ENCODE assay signal across 6 worm cellular contexts in the genomic region with DNA sequence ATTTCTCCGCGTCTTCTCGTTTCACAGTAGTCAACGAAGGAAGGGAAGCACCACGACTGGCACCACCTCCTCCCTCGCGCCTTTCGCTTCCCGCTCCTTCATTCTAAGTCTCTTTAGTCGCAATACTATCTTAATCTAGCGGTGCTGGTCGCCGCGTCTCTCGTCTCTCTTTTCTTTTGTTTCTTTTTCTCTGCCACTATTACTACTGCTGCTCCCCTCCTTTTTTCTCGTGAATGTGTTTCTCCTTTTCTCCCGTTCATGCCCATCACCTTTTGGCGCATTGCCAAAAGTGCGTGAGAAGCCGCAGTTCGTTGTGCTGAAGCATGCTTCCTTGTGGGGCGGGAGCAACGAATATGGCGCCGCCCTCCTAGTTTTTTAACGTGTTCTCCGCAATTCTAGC.
TF ChIP-seq lines count a peak whose summit lies in the region.

No protein-coding gene starts in this region.

TF ChIP-seq in whole organism, L1 larva, 84 proteins besides CTCF, POLR2A, EP300 and RAD21 (continued from another document and continues in another):
- TF ChIP-seq lin-39 (tag; optimal IDR thresholded peaks at IDR 0.05; lab: Kevin White, UChicago), result no peak
- no peak for TF ChIP-seq hlh-4 (tag; optimal IDR thresholded peaks at IDR 0.05; lab: Kevin White, UChicago)
- peak; percentile 79 for TF ChIP-seq fkh-8 (tag; optimal IDR thresholded peaks at IDR 0.05; lab: Kevin White, UChicago)
- no peak for TF ChIP-seq aha-1 (tag; optimal IDR thresholded peaks at IDR 0.05; lab: Kevin White, UChicago)
- peak; percentile 67 for TF ChIP-seq swsn-7 (tag; optimal IDR thresholded peaks at IDR 0.05; lab: Kevin White, UChicago)
- TF ChIP-seq elt-3 (tag; optimal IDR thresholded peaks at IDR 0.05; lab: Kevin White, UChicago), result peak in 2 of 6 experiments; percentile 33 to 44
- peak; percentile 43 for TF ChIP-seq nhr-19 (GFP tag; conservative IDR thresholded peaks at IDR 0.05; lab: Robert Waterston, UW)
- peak in 1 of 2 experiments; percentile 67 for TF ChIP-seq mdl-1 (tag; optimal IDR thresholded peaks at IDR 0.05; lab: Kevin White, UChicago)
- TF ChIP-seq ztf-11 (tag; optimal IDR thresholded peaks at IDR 0.05; lab: Kevin White, UChicago), result no peak
- TF ChIP-seq lin-13 (GFP tag; optimal IDR thresholded peaks at IDR 0.05; lab: Kevin White, UChicago), result peak; percentile 63
- peak; percentile 35 for TF ChIP-seq elt-2 (tag; optimal IDR thresholded peaks at IDR 0.05; lab: Kevin White, UChicago)
- TF ChIP-seq ces-1 (GFP tag; optimal IDR thresholded peaks at IDR 0.05; lab: Kevin White, UChicago), result no peak
- no peak for TF ChIP-seq nhr-84 (tag; optimal IDR thresholded peaks at IDR 0.05; lab: Kevin White, UChicago)
- TF ChIP-seq jun-1 (tag; optimal IDR thresholded peaks at IDR 0.05; lab: Kevin White, UChicago), result peak; percentile 67
- peak; percentile 29 to 51 (median 32) for TF ChIP-seq dpl-1 (GFP tag; optimal IDR thresholded peaks at IDR 0.05; lab: Kevin White, UChicago)
- peak; percentile 50 for TF ChIP-seq tbx-2 (tag; optimal IDR thresholded peaks at IDR 0.05; lab: Kevin White, UChicago)
- TF ChIP-seq sup-37 (GFP tag; optimal IDR thresholded peaks at IDR 0.05; lab: Kevin White, UChicago), result no peak
- peak; percentile 21 for TF ChIP-seq ama-1 (optimal IDR thresholded peaks at IDR 0.05; lab: Kevin White, UChicago)
- TF ChIP-seq C34B4.2 (tag; optimal IDR thresholded peaks at IDR 0.05; lab: Kevin White, UChicago), result no peak
- no peak for TF ChIP-seq nhr-28 (tag; optimal IDR thresholded peaks at IDR 0.05; lab: Kevin White, UChicago)
- TF ChIP-seq C04F5.9 (tag; optimal IDR thresholded peaks at IDR 0.05; lab: Kevin White, UChicago), result peak; percentile 13

TF ChIP-seq in whole organism, L2 larva, 48 proteins besides CTCF, POLR2A, EP300 and RAD21 (continued from another document and continues in another):
- TF ChIP-seq nhr-10 (tag; optimal IDR thresholded peaks at IDR 0.05; lab: Kevin White, UChicago) (no peak), lin-39 (tag; optimal IDR thresholded peaks at IDR 0.05; lab: Kevin White, UChicago) (no peak), unc-62 (GFP tag; optimal IDR thresholded peaks at IDR 0.05; lab: Kevin White, UChicago) (no peak), nhr-6 (tag; optimal IDR thresholded peaks at IDR 0.05; lab: Kevin White, UChicago) (no peak), lsy-2 (tag; optimal IDR thresholded peaks at IDR 0.05; lab: Kevin White, UChicago) (peak; percentile 45 to 77), nhr-11 (tag; optimal IDR thresholded peaks at IDR 0.05; lab: Kevin White, UChicago) (no peak), nhr-129 (tag; optimal IDR thresholded peaks at IDR 0.05; lab: Kevin White, UChicago) (peak; percentile 78), C34F6.9 (tag; optimal IDR thresholded peaks at IDR 0.05; lab: Kevin White, UChicago) (peak; percentile 77), gmeb-1 (tag; optimal IDR thresholded peaks at IDR 0.05; lab: Kevin White, UChicago) (peak; percentile 47), dmd-4 (tag; optimal IDR thresholded peaks at IDR 0.05; lab: Kevin White, UChicago) (no peak), nhr-25 (tag; optimal IDR thresholded peaks at IDR 0.05; lab: Kevin White, UChicago) (peak; percentile 60), fos-1 (tag; optimal IDR thresholded peaks at IDR 0.05; lab: Kevin White, UChicago) (peak; percentile 92), R02D3.7 (tag; optimal IDR thresholded peaks at IDR 0.05; lab: Kevin White, UChicago) (no peak), mab-5 (tag; optimal IDR thresholded peaks at IDR 0.05; lab: Kevin White, UChicago) (peak; percentile 20), sem-4 (tag; optimal IDR thresholded peaks at IDR 0.05; lab: Kevin White, UChicago) (peak; percentile 44), ztf-4 (tag; optimal IDR thresholded peaks at IDR 0.05; lab: Kevin White, UChicago) (peak; percentile 61), nhr-237 (tag; optimal IDR thresholded peaks at IDR 0.05; lab: Kevin White, UChicago) (no peak), unc-39 (tag; optimal IDR thresholded peaks at IDR 0.05; lab: Kevin White, UChicago) (no peak), alr-1 (tag; optimal IDR thresholded peaks at IDR 0.05; lab: Kevin White, UChicago) (no peak), sma-3 (GFP tag; optimal IDR thresholded peaks at IDR 0.05; lab: Kevin White, UChicago) (peak; percentile 55), F13H6.1 (tag; optimal IDR thresholded peaks at IDR 0.05; lab: Kevin White, UChicago) (peak; percentile 86), lin-13 (GFP tag; optimal IDR thresholded peaks at IDR 0.05; lab: Kevin White, UChicago) (peak; percentile 39)

TF ChIP-seq in whole organism, L3 larva, 47 proteins besides CTCF, POLR2A, EP300 and RAD21 (continued from another document and continues in another):
- TF ChIP-seq snpc-4 (tag; optimal IDR thresholded peaks at IDR 0.05; lab: Kevin White, UChicago) (peak; percentile 72), egl-5 (tag; optimal IDR thresholded peaks at IDR 0.05; lab: Kevin White, UChicago) (no peak), ZK546.5 (tag; optimal IDR thresholded peaks at IDR 0.05; lab: Kevin White, UChicago) (no peak), ceh-28 (tag; optimal IDR thresholded peaks at IDR 0.05; lab: Kevin White, UChicago) (peak; percentile 42), nhr-28 (tag; optimal IDR thresholded peaks at IDR 0.05; lab: Kevin White, UChicago) (no peak), sea-2 (GFP tag; optimal IDR thresholded peaks at IDR 0.05; lab: Kevin White, UChicago) (no peak), eor-1 (tag; optimal IDR thresholded peaks at IDR 0.05; lab: Kevin White, UChicago) (no peak), mdl-1 (tag; optimal IDR thresholded peaks at IDR 0.05; lab: Kevin White, UChicago) (peak; percentile 62), aly-2 (tag; optimal IDR thresholded peaks at IDR 0.05; lab: Kevin White, UChicago) (no peak), skn-1 (tag; optimal IDR thresholded peaks at IDR 0.05; lab: Kevin White, UChicago) (peak; percentile 79), tbx-2 (tag; optimal IDR thresholded peaks at IDR 0.05; lab: Kevin White, UChicago) (peak; percentile 48), hmg-11 (tag; optimal IDR thresholded peaks at IDR 0.05; lab: Kevin White, UChicago) (peak; percentile 86), egl-27 (tag; optimal IDR thresholded peaks at IDR 0.05; lab: Kevin White, UChicago) (peak; percentile 59), nhr-77 (tag; optimal IDR thresholded peaks at IDR 0.05; lab: Kevin White, UChicago) (no peak), ceh-82 (tag; optimal IDR thresholded peaks at IDR 0.05; lab: Kevin White, UChicago) (no peak), nhr-67 (tag; optimal IDR thresholded peaks at IDR 0.05; lab: Kevin White, UChicago) (no peak), unc-39 (tag; optimal IDR thresholded peaks at IDR 0.05; lab: Kevin White, UChicago) (no peak), ceh-16 (tag; optimal IDR thresholded peaks at IDR 0.05; lab: Kevin White, UChicago) (no peak), fos-1 (tag; optimal IDR thresholded peaks at IDR 0.05; lab: Kevin White, UChicago) (peak; percentile 37), lsy-12 (tag; optimal IDR thresholded peaks at IDR 0.05; lab: Kevin White, UChicago) (peak; percentile 33), nhr-76 (tag; optimal IDR thresholded peaks at IDR 0.05; lab: Kevin White, UChicago) (no peak), lin-39 (tag; optimal IDR thresholded peaks at IDR 0.05; lab: Kevin White, UChicago) (peak; percentile 60), nhr-25 (tag; optimal IDR thresholded peaks at IDR 0.05; lab: Kevin White, UChicago) (peak; percentile 37)

TF ChIP-seq in whole organism, L4 larva, 104 proteins besides CTCF, POLR2A, EP300 and RAD21 (continued from another document and continues in another):
- TF ChIP-seq nhr-102 (tag; optimal IDR thresholded peaks at IDR 0.05; lab: Kevin White, UChicago) (peak; percentile 47), dpl-1 (GFP tag; optimal IDR thresholded peaks at IDR 0.05; lab: Kevin White, UChicago) (peak; percentile 46), arid-1 (GFP tag; conservative IDR thresholded peaks at IDR 0.05; lab: Robert Waterston, UW) (peak; percentile 23; the same call in 1 of the 2 replicates), pqm-1 (tag; optimal IDR thresholded peaks at IDR 0.05; lab: Kevin White, UChicago) (peak; percentile 68), lim-7 (GFP tag; IDR thresholded peaks at IDR 0.05; lab: Robert Waterston, UW) (no peak), tra-1 (GFP tag; IDR thresholded peaks at IDR 0.05; lab: Robert Waterston, UW) (peak; percentile 82), unc-130 (GFP tag; optimal IDR thresholded peaks at IDR 0.05; lab: Kevin White, UChicago) (no peak), fkh-10 (GFP tag; optimal IDR thresholded peaks at IDR 0.05; lab: Kevin White, UChicago) (peak; percentile 42), nhr-28 (tag; optimal IDR thresholded peaks at IDR 0.05; lab: Kevin White, UChicago) (peak; percentile 70), ceh-44 (GFP tag; IDR thresholded peaks at IDR 0.05; lab: Robert Waterston, UW) (no peak), F10B5.3 (tag; optimal IDR thresholded peaks at IDR 0.05; lab: Kevin White, UChicago) (peak; percentile 9), lsy-2 (tag; optimal IDR thresholded peaks at IDR 0.05; lab: Kevin White, UChicago) (peak; percentile 46 to 79), daf-8 (GFP tag; IDR thresholded peaks at IDR 0.05; lab: Robert Waterston, UW) (no peak), set-16 (GFP tag; IDR thresholded peaks at IDR 0.05; lab: Robert Waterston, UW) (peak; percentile 68), dmd-6 (GFP tag; IDR thresholded peaks at IDR 0.05; lab: Robert Waterston, UW) (peak; percentile 83), ceh-20 (GFP tag; IDR thresholded peaks at IDR 0.05; lab: Robert Waterston, UW) (peak; percentile 13; the same call in 1 of the 2 replicates), daf-16 (GFP tag; optimal IDR thresholded peaks at IDR 0.05; lab: Kevin White, UChicago) (peak; percentile 18 to 40), daf-16 (tag; optimal IDR thresholded peaks at IDR 0.05; lab: Kevin White, UChicago) (peak; percentile 69), mxl-2 (GFP tag; conservative IDR thresholded peaks at IDR 0.05; lab: Robert Waterston, UW) (no peak), nhr-10 (tag; optimal IDR thresholded peaks at IDR 0.05; lab: Kevin White, UChicago) (peak; percentile 40), madf-9 (GFP tag; conservative IDR thresholded peaks at IDR 0.05; lab: Robert Waterston, UW) (peak; percentile 31; the same call in 1 of the 2 replicates), hif-1 (tag; optimal IDR thresholded peaks at IDR 0.05; lab: Kevin White, UChicago) (peak; percentile 18 to 74), sdz-12 (GFP tag; optimal IDR thresholded peaks at IDR 0.05; lab: Kevin White, UChicago) (no peak)

TF ChIP-seq in whole organism, late embryonic, 69 proteins besides CTCF, POLR2A, EP300 and RAD21 (continued from another document and continues in another):
- TF ChIP-seq pqm-1 (tag; optimal IDR thresholded peaks at IDR 0.05; lab: Kevin White, UChicago), result no peak
- peak; percentile 30 for TF ChIP-seq ceh-34 (tag; optimal IDR thresholded peaks at IDR 0.05; lab: Kevin White, UChicago)
- no peak for TF ChIP-seq lim-6 (tag; optimal IDR thresholded peaks at IDR 0.05; lab: Kevin White, UChicago)
- TF ChIP-seq unc-55 (GFP tag; optimal IDR thresholded peaks at IDR 0.05; lab: Kevin White, UChicago), result peak; percentile 40
- TF ChIP-seq pag-3 (tag; optimal IDR thresholded peaks at IDR 0.05; lab: Kevin White, UChicago; ENCODE audit: borderline replicate concordance), result no peak
- TF ChIP-seq nhr-11 (tag; optimal IDR thresholded peaks at IDR 0.05; lab: Kevin White, UChicago), result no peak
- no peak for TF ChIP-seq pax-1 (tag; optimal IDR thresholded peaks at IDR 0.05; lab: Kevin White, UChicago)
- no peak for TF ChIP-seq ets-4 (tag; optimal IDR thresholded peaks at IDR 0.05; lab: Kevin White, UChicago)
- peak; percentile 1 for TF ChIP-seq pros-1 (tag; optimal IDR thresholded peaks at IDR 0.05; lab: Kevin White, UChicago)
- TF ChIP-seq ceh-14 (tag; optimal IDR thresholded peaks at IDR 0.05; lab: Kevin White, UChicago), result no peak
- TF ChIP-seq dve-1 (tag; optimal IDR thresholded peaks at IDR 0.05; lab: Kevin White, UChicago), result no peak
- no peak for TF ChIP-seq eyg-1 (tag; optimal IDR thresholded peaks at IDR 0.05; lab: Kevin White, UChicago)
- peak; percentile 53 for TF ChIP-seq ceh-31 (tag; optimal IDR thresholded peaks at IDR 0.05; lab: Kevin White, UChicago)
- TF ChIP-seq pha-4 (tag; optimal IDR thresholded peaks at IDR 0.05; lab: Kevin White, UChicago), result no peak
- no peak for TF ChIP-seq fkh-10 (GFP tag; optimal IDR thresholded peaks at IDR 0.05; lab: Kevin White, UChicago)
- TF ChIP-seq ceh-18 (tag; optimal IDR thresholded peaks at IDR 0.05; lab: Kevin White, UChicago), result peak; percentile 55
- TF ChIP-seq K09A11.1 (tag; optimal IDR thresholded peaks at IDR 0.05; lab: Kevin White, UChicago; ENCODE audit: insufficient read depth), result no peak
- no peak for TF ChIP-seq ceh-9 (tag; optimal IDR thresholded peaks at IDR 0.05; lab: Kevin White, UChicago)
- TF ChIP-seq dmd-4 (tag; optimal IDR thresholded peaks at IDR 0.05; lab: Kevin White, UChicago; ENCODE audit: borderline replicate concordance), result no peak
- peak; percentile 19 for TF ChIP-seq ceh-19 (GFP tag; optimal IDR thresholded peaks at IDR 0.05; lab: Kevin White, UChicago)
- TF ChIP-seq ztf-16 (tag; optimal IDR thresholded peaks at IDR 0.05; lab: Kevin White, UChicago), result no peak
- TF ChIP-seq ceh-24 (tag; optimal IDR thresholded peaks at IDR 0.05; lab: Kevin White, UChicago), result no peak
- no peak for TF ChIP-seq unc-3 (GFP tag; conservative IDR thresholded peaks at IDR 0.05; lab: Robert Waterston, UW)
- TF ChIP-seq unc-3 (tag; optimal IDR thresholded peaks at IDR 0.05; lab: Kevin White, UChicago), result no peak
- TF ChIP-seq ahr-1 (tag; optimal IDR thresholded peaks at IDR 0.05; lab: Kevin White, UChicago), result no peak
- no peak for TF ChIP-seq ceh-48 (tag; optimal IDR thresholded peaks at IDR 0.05; lab: Kevin White, UChicago)

TF ChIP-seq in whole organism, young adult, 124 proteins besides CTCF, POLR2A, EP300 and RAD21 (continued from another document):
- TF ChIP-seq Y53F4B.3 (GFP tag; IDR thresholded peaks at IDR 0.05; lab: Robert Waterston, UW) (no peak), pbrm-1 (GFP tag; IDR thresholded peaks at IDR 0.05; lab: Robert Waterston, UW) (peak; percentile 39; the same call in 1 of the 2 replicates), lir-1 (GFP tag; conservative IDR thresholded peaks at IDR 0.05; lab: Robert Waterston, UW) (0 out of 2 replicates have a peak, but pooled peaks have one; percentile 40), egrh-3 (GFP tag; IDR thresholded peaks at IDR 0.05; lab: Robert Waterston, UW) (peak; percentile 76), dox-1 (GFP tag; IDR thresholded peaks at IDR 0.05; lab: Robert Waterston, UW) (peak; percentile 68; the same call in 1 of the 2 replicates), attf-5 (GFP tag; optimal IDR thresholded peaks at IDR 0.05; lab: Kevin White, UChicago) (peak; percentile 73), lin-40 (tag; optimal IDR thresholded peaks at IDR 0.05; lab: Kevin White, UChicago) (peak; percentile 74), ZK185.1 (tag; optimal IDR thresholded peaks at IDR 0.05; lab: Kevin White, UChicago; ENCODE audit: poor library complexity, severe bottlenecking) (peak; percentile 8), dpff-1 (tag; optimal IDR thresholded peaks at IDR 0.05; lab: Kevin White, UChicago) (no peak), mcd-1 (GFP tag; IDR thresholded peaks at IDR 0.05; lab: Robert Waterston, UW) (peak; percentile 52), rcor-1 (GFP tag; IDR thresholded peaks at IDR 0.05; lab: Robert Waterston, UW) (0 out of 2 replicates have a peak, but pooled peaks have one; percentile 30), bed-1 (GFP tag; IDR thresholded peaks at IDR 0.05; lab: Robert Waterston, UW) (no peak)
